Fruit fly (Drosophila melanogaster): ENCODE measurements around the gene CG17129.

The CG17129 gene

dm6 chr3L:725527-726191 lies 45.5 kb upstream of the CG17129 start (continued):
- no peak for TF ChIP-seq CG10543 (GFP tag; optimal IDR thresholded peaks at IDR 0.05)
- TF ChIP-seq CG1647 (GFP tag; optimal IDR thresholded peaks at IDR 0.05): peak; percentile 12
- TF ChIP-seq hth (optimal IDR thresholded peaks at IDR 0.05): no peak
- TF ChIP-seq crp (GFP tag; optimal IDR thresholded peaks at IDR 0.05): peak in 1 of 2 experiments; percentile 11
- peak; percentile 53 for TF ChIP-seq CG17186 (GFP tag; optimal IDR thresholded peaks at IDR 0.05)
- no peak for TF ChIP-seq h (optimal IDR thresholded peaks at IDR 0.05)
- peak; percentile 0 for TF ChIP-seq CG5180 (GFP tag; optimal IDR thresholded peaks at IDR 0.05)
- no peak for TF ChIP-seq CG6683 (GFP tag; optimal IDR thresholded peaks at IDR 0.05)
- TF ChIP-seq sim (GFP tag; IDR thresholded peaks at IDR 0.05): peak; percentile 89
- TF ChIP-seq Sin3A (optimal IDR thresholded peaks at IDR 0.05): no peak
- peak; percentile 20 for TF ChIP-seq CG17385 (GFP tag; optimal IDR thresholded peaks at IDR 0.05)
- TF ChIP-seq CG4707 (GFP tag; optimal IDR thresholded peaks at IDR 0.05): peak; percentile 50
- peak; percentile 80 for TF ChIP-seq Atf-2 (GFP tag; optimal IDR thresholded peaks at IDR 0.05)
- peak; percentile 85 for TF ChIP-seq CG13775 (GFP tag; optimal IDR thresholded peaks at IDR 0.05)
- peak; percentile 68 for TF ChIP-seq da (GFP tag; optimal IDR thresholded peaks at IDR 0.05)
- TF ChIP-seq otp (GFP tag; IDR thresholded peaks at IDR 0.05): peak; percentile 92
- peak; percentile 97 for TF ChIP-seq zf30C (GFP tag; optimal IDR thresholded peaks at IDR 0.05)
- TF ChIP-seq D19A (tag; optimal IDR thresholded peaks at IDR 0.05): peak; percentile 83
- no peak for TF ChIP-seq CG15514 (GFP tag; optimal IDR thresholded peaks at IDR 0.05)
- TF ChIP-seq GATAe (GFP tag; conservative IDR thresholded peaks at IDR 0.05): no peak
- no peak for TF ChIP-seq Atf6 (GFP tag; IDR thresholded peaks at IDR 0.05)
- TF ChIP-seq CG14965 (GFP tag; optimal IDR thresholded peaks at IDR 0.05; ENCODE audit: borderline replicate concordance): peak; percentile 26
- TF ChIP-seq CG1602 (GFP tag; optimal IDR thresholded peaks at IDR 0.05): peak; percentile 86
- peak; percentile 72 for TF ChIP-seq en (GFP tag; optimal IDR thresholded peaks at IDR 0.05)
- TF ChIP-seq CG9817 (tag; optimal IDR thresholded peaks at IDR 0.05): no peak
- TF ChIP-seq fd64A (GFP tag; optimal IDR thresholded peaks at IDR 0.05): peak; percentile 16
- peak; percentile 25 for TF ChIP-seq CG9437 (GFP tag; optimal IDR thresholded peaks at IDR 0.05)
- TF ChIP-seq CG15479 (GFP tag; optimal IDR thresholded peaks at IDR 0.05): no peak
- 0 out of 3 replicates have a peak, but pooled peaks have one; percentile 29 for TF ChIP-seq B-H1 (GFP tag; IDR thresholded peaks at IDR 0.05)
- no peak for TF ChIP-seq nerfin-2 (GFP tag; IDR thresholded peaks at IDR 0.05; ENCODE audit: partially characterized antibody)
- TF ChIP-seq Rfx (GFP tag; IDR thresholded peaks at IDR 0.05): no peak
- peak; percentile 64 for TF ChIP-seq CG11504 (tag; optimal IDR thresholded peaks at IDR 0.05)
- TF ChIP-seq CG34376 (GFP tag; optimal IDR thresholded peaks at IDR 0.05): no peak
- no peak for TF ChIP-seq Dll (GFP tag; IDR thresholded peaks at IDR 0.05; ENCODE audit: partially characterized antibody)
- TF ChIP-seq Elba2 (GFP tag; optimal IDR thresholded peaks at IDR 0.05): peak; percentile 58
- TF ChIP-seq luna (GFP tag; optimal IDR thresholded peaks at IDR 0.05): no peak
- peak; percentile 85 for TF ChIP-seq CG31441 (GFP tag; IDR thresholded peaks at IDR 0.05)
- peak; percentile 91 for TF ChIP-seq trem (tag; optimal IDR thresholded peaks at IDR 0.05)
- TF ChIP-seq Mad (GFP tag; optimal IDR thresholded peaks at IDR 0.05): peak; percentile 76
- peak in 1 of 3 experiments; percentile 16 for TF ChIP-seq Stat92E (GFP tag; optimal IDR thresholded peaks at IDR 0.05)
- TF ChIP-seq CG11247 (GFP tag; IDR thresholded peaks at IDR 0.05): no peak
- TF ChIP-seq CG3065 (GFP tag; optimal IDR thresholded peaks at IDR 0.05): peak; percentile 96
- no peak for TF ChIP-seq nom (GFP tag; optimal IDR thresholded peaks at IDR 0.05)
- TF ChIP-seq CG10431 (GFP tag; optimal IDR thresholded peaks at IDR 0.05): peak; percentile 1
- peak; percentile 82 for TF ChIP-seq bab2 (GFP tag; optimal IDR thresholded peaks at IDR 0.05)
- TF ChIP-seq Fer1 (GFP tag; optimal IDR thresholded peaks at IDR 0.05): no peak
- no peak for TF ChIP-seq CG14860 (GFP tag; IDR thresholded peaks at IDR 0.05; ENCODE audit: partially characterized antibody)
- peak; percentile 93 for TF ChIP-seq ac (GFP tag; optimal IDR thresholded peaks at IDR 0.05)
- no peak for TF ChIP-seq klu (GFP tag; IDR thresholded peaks at IDR 0.05)
- peak; percentile 79 for TF ChIP-seq peb (GFP tag; IDR thresholded peaks at IDR 0.05)
